Fruit fly (Drosophila melanogaster): ENCODE measurements around the gene CG5953.

Gene CG5953

DNA sequence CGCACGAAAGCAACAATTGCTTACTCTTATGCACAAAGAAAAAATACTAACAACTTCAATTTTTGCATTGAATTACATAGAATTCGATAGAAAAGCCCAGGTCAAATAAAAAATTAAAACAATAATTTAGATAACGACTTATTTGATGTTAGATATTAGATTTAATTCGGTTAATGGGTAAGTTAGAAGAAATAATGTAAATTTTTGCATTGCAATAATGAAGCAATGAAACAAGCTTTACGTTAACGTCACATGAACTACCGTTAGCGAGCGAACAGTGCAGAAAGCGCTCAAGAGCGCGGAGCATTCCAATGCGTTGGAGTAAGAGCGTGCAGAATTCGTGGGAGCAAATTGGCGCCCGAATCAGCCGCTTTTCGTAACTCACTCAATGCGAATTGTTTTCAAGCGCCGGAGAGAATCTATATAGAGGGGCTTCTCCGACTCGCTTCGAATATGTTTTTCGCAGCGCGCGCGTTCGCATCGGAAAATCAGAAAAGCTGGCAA lies 11.9 kb upstream of the CG5953 start, which contains the start of gene mtgo (continued):
- peak; percentile 74 for TF ChIP-seq Meics (GFP tag; optimal IDR thresholded peaks at IDR 0.05)
- peak; percentile 45 for TF ChIP-seq nerfin-1 (tag; optimal IDR thresholded peaks at IDR 0.05)
- no peak for TF ChIP-seq luna (GFP tag; optimal IDR thresholded peaks at IDR 0.05)
- no peak for TF ChIP-seq maf-S (GFP tag; optimal IDR thresholded peaks at IDR 0.05)
- TF ChIP-seq Atf3 (GFP tag; optimal IDR thresholded peaks at IDR 0.05): no peak
- TF ChIP-seq usp (GFP tag; optimal IDR thresholded peaks at IDR 0.05): no peak
- TF ChIP-seq CG1647 (GFP tag; optimal IDR thresholded peaks at IDR 0.05): no peak
- no peak for TF ChIP-seq cg (GFP tag; optimal IDR thresholded peaks at IDR 0.05)
- TF ChIP-seq Hr78 (GFP tag; optimal IDR thresholded peaks at IDR 0.05): no peak
- no peak for TF ChIP-seq Stat92E (GFP tag; optimal IDR thresholded peaks at IDR 0.05)
- TF ChIP-seq CG7556 (GFP tag; optimal IDR thresholded peaks at IDR 0.05): peak; percentile 48
- peak; percentile 12 for TF ChIP-seq CG10979 (tag; optimal IDR thresholded peaks at IDR 0.05)
- no peak for TF ChIP-seq Rfx (GFP tag; IDR thresholded peaks at IDR 0.05)
- TF ChIP-seq Nf-YB (GFP tag; optimal IDR thresholded peaks at IDR 0.05): no peak
- TF ChIP-seq Trl (optimal IDR thresholded peaks at IDR 0.05): peak; percentile 54 to 69
- TF ChIP-seq Trl (GFP tag; optimal IDR thresholded peaks at IDR 0.05): no peak
- TF ChIP-seq bigmax (GFP tag; optimal IDR thresholded peaks at IDR 0.05): no peak
- TF ChIP-seq ara (GFP tag; IDR thresholded peaks at IDR 0.05): no peak
- TF ChIP-seq Kr (GFP tag; optimal IDR thresholded peaks at IDR 0.05): no peak
- no peak for TF ChIP-seq gfzf (GFP tag; optimal IDR thresholded peaks at IDR 0.05)
- TF ChIP-seq CHES-1-like (GFP tag; optimal IDR thresholded peaks at IDR 0.05): no peak
- TF ChIP-seq caup (GFP tag; optimal IDR thresholded peaks at IDR 0.05; ENCODE audit: severe bottlenecking): no peak
- no peak for TF ChIP-seq Gsc (GFP tag; IDR thresholded peaks at IDR 0.05)
- TF ChIP-seq gem (tag; optimal IDR thresholded peaks at IDR 0.05): peak; percentile 58

DNA sequence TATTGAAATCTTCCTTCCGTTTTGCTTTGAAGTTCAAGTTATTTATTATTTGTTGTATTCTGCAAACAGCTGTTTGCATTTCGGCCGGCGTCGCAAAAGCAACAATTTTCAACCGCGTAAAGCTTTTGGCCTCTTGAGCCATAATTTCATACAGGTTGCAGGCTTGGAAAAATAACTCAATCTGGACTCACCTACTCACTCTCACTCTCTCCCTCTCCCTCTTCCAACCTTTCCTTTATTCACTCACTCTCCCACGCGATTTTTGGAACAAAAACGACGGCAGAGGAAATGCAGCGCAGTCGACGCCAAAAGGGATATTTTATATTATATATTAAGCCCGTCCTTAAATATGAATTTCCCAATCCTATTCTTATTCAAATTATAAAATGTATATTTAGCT lies 11.2 kb upstream of the CG5953 start:
- no peak for TF ChIP-seq fd64A (GFP tag; optimal IDR thresholded peaks at IDR 0.05)
- peak; percentile 25 to 34 for TF ChIP-seq Trl (optimal IDR thresholded peaks at IDR 0.05)
- no peak for TF ChIP-seq Trl (GFP tag; optimal IDR thresholded peaks at IDR 0.05)
- peak; percentile 69 for TF ChIP-seq scrt (GFP tag; optimal IDR thresholded peaks at IDR 0.05)
- TF ChIP-seq bowl (GFP tag; IDR thresholded peaks at IDR 0.05): no peak
- no peak for TF ChIP-seq dan (GFP tag; IDR thresholded peaks at IDR 0.05)
- peak; percentile 96 for TF ChIP-seq z (GFP tag; IDR thresholded peaks at IDR 0.05)

DNA sequence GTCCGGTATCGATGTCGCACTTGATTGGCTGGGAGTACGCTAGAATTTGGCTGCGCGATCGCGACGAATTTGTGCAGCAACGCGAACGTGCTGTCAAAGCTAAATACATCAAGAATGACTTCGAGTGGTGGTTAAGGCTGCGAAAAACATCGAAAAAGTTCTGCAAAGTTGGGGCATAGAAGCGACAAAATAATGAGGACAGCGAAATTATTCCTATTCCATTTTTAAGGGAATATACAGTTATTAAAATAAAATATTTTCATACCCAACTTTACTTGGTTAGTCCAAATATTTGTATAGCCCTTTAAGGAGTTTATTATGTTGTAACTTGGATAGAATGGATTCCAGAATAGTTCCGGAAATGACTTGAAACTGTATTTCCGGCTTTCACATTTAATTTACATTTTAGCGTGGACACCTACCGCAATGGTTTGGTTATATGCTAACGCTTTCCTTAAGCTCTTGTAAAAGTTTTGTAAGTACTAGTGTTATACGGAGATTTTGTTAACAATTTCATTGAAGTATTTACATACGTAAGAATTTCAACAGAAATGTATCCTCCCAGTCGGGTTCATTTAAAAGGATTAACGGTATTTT lies 10.4 kb upstream of the CG5953 start:
- peak; percentile 96 for TF ChIP-seq NfI (GFP tag; optimal IDR thresholded peaks at IDR 0.05)
- TF ChIP-seq NFAT (GFP tag; IDR thresholded peaks at IDR 0.05): peak; percentile 45; the same call in 1 of the 2 replicates
- peak; percentile 95 for TF ChIP-seq Ets97D (GFP tag; optimal IDR thresholded peaks at IDR 0.05)
- no peak for TF ChIP-seq CG15696 (tag; optimal IDR thresholded peaks at IDR 0.05)
- peak; percentile 72 for TF ChIP-seq CG8281 (tag; optimal IDR thresholded peaks at IDR 0.05)
- TF ChIP-seq dmrt11E (tag; optimal IDR thresholded peaks at IDR 0.05): peak; percentile 45
- TF ChIP-seq pum (GFP tag; optimal IDR thresholded peaks at IDR 0.05): peak; percentile 29
- peak; percentile 63 for TF ChIP-seq kni (GFP tag; optimal IDR thresholded peaks at IDR 0.05)
- TF ChIP-seq sima (GFP tag; optimal IDR thresholded peaks at IDR 0.05): no peak
- TF ChIP-seq lab (GFP tag; optimal IDR thresholded peaks at IDR 0.05): peak; percentile 96
- TF ChIP-seq B-H2 (GFP tag; optimal IDR thresholded peaks at IDR 0.05): peak; percentile 88
- TF ChIP-seq org-1 (GFP tag; optimal IDR thresholded peaks at IDR 0.05): peak; percentile 78
- peak; percentile 75 for TF ChIP-seq tap (tag; optimal IDR thresholded peaks at IDR 0.05)
- peak; percentile 69 for TF ChIP-seq CG30403 (GFP tag; optimal IDR thresholded peaks at IDR 0.05)
- peak; percentile 88 for TF ChIP-seq caup (GFP tag; optimal IDR thresholded peaks at IDR 0.05; ENCODE audit: severe bottlenecking)
- TF ChIP-seq aop (GFP tag; IDR thresholded peaks at IDR 0.05): 0 out of 2 replicates have a peak, but pooled peaks have one; percentile 26
- peak; percentile 47; the same call in 1 of the 2 replicates for TF ChIP-seq Ptx1 (GFP tag; IDR thresholded peaks at IDR 0.05)
- TF ChIP-seq CG18599 (GFP tag; optimal IDR thresholded peaks at IDR 0.05): peak; percentile 90
- peak; percentile 89 for TF ChIP-seq CG1233 (GFP tag; optimal IDR thresholded peaks at IDR 0.05)
- peak; percentile 85 for TF ChIP-seq CG12219 (GFP tag; optimal IDR thresholded peaks at IDR 0.05)
